Worm (Caenorhabditis elegans): ENCODE measurements around the gene T24C4.3.

DNA sequence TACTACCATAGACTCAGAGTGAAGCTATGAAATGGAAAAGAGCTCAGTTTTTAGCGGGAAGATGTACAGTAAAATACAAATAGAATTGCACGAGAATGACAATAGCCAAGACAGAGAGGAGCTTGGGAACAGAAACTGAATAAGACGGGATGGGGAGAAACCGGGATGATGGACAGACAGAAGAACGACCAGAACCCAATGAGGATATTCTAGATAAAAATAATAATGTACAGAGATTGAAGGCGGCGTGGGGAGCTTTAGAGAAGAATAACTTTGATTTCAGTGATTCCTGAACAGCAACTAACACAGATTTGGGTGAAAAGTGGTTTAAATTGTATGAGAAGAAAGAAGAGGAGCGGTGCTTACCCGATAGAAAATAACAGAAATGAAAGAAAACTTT is 9.2 kb upstream of the T24C4.3 start:
- TF ChIP-seq klf-2 (GFP tag; conservative IDR thresholded peaks at IDR 0.05), result no peak
- TF ChIP-seq flt-1 (GFP tag; IDR thresholded peaks at IDR 0.05), result no peak
- TF ChIP-seq cog-1 (tag; optimal IDR thresholded peaks at IDR 0.05), result no peak
- no peak for TF ChIP-seq ref-1 (GFP tag; conservative IDR thresholded peaks at IDR 0.05)
- TF ChIP-seq T22C8.4 (GFP tag; IDR thresholded peaks at IDR 0.05), result no peak
- no peak for TF ChIP-seq tab-1 (GFP tag; IDR thresholded peaks at IDR 0.05)
- no peak for TF ChIP-seq ztf-23 (GFP tag; IDR thresholded peaks at IDR 0.05)

Measured in whole organism, midembryonic.